Worm (Caenorhabditis elegans): ENCODE data around the gene gap-1.
A peak's percentile ranks its signal among the peaks of the same experiment; 100 is the strongest.

The gap-1 gene

ce11 chrX:2233929-2234328 lies 41.6 kb downstream of the gap-1 start, which contains the start of gene T14F9.2 (continued):
- no peak for TF ChIP-seq nhr-11 (tag; optimal IDR thresholded peaks at IDR 0.05)
- TF ChIP-seq ceh-88 (GFP tag; IDR thresholded peaks at IDR 0.05), result no peak
- TF ChIP-seq pax-3 (tag; optimal IDR thresholded peaks at IDR 0.05), result no peak
- no peak for TF ChIP-seq F16B12.6 (tag; optimal IDR thresholded peaks at IDR 0.05)
- TF ChIP-seq alr-1 (tag; optimal IDR thresholded peaks at IDR 0.05; ENCODE audit: borderline replicate concordance), result no peak
- no peak for TF ChIP-seq nhr-28 (tag; optimal IDR thresholded peaks at IDR 0.05)
- peak; percentile 63 for TF ChIP-seq rnt-1 (tag; optimal IDR thresholded peaks at IDR 0.05)
- TF ChIP-seq sox-4 (tag; optimal IDR thresholded peaks at IDR 0.05), result no peak
- peak; percentile 33 for TF ChIP-seq xbp-1 (tag; optimal IDR thresholded peaks at IDR 0.05)
- TF ChIP-seq hlh-4 (tag; optimal IDR thresholded peaks at IDR 0.05), result no peak
- no peak for TF ChIP-seq zip-4 (GFP tag; optimal IDR thresholded peaks at IDR 0.05)
- TF ChIP-seq sup-37 (GFP tag; optimal IDR thresholded peaks at IDR 0.05), result no peak
- TF ChIP-seq fkh-10 (GFP tag; optimal IDR thresholded peaks at IDR 0.05), result no peak
- TF ChIP-seq ces-1 (GFP tag; optimal IDR thresholded peaks at IDR 0.05), result no peak
- no peak for TF ChIP-seq lin-13 (GFP tag; optimal IDR thresholded peaks at IDR 0.05)
- no peak for TF ChIP-seq mef-2 (tag; optimal IDR thresholded peaks at IDR 0.05)
- no peak for TF ChIP-seq lin-14 (GFP tag; optimal IDR thresholded peaks at IDR 0.05)
- no peak for TF ChIP-seq ceh-82 (tag; optimal IDR thresholded peaks at IDR 0.05)
- TF ChIP-seq tlp-1 (tag; optimal IDR thresholded peaks at IDR 0.05), result no peak
- no peak for TF ChIP-seq grh-1 (GFP tag; IDR thresholded peaks at IDR 0.05)
- no peak for TF ChIP-seq C34B4.2 (tag; optimal IDR thresholded peaks at IDR 0.05)
- no peak for TF ChIP-seq fkh-4 (tag; optimal IDR thresholded peaks at IDR 0.05; ENCODE audit: borderline replicate concordance)
- no peak for TF ChIP-seq C16A3.4 (tag; optimal IDR thresholded peaks at IDR 0.05)
- peak in 1 of 2 experiments; percentile 28 for TF ChIP-seq mdl-1 (tag; optimal IDR thresholded peaks at IDR 0.05)
- no peak for TF ChIP-seq isw-1 (GFP tag; IDR thresholded peaks at IDR 0.05)
- TF ChIP-seq ceh-90 (tag; optimal IDR thresholded peaks at IDR 0.05), result peak; percentile 8
- TF ChIP-seq unc-62 (GFP tag; optimal IDR thresholded peaks at IDR 0.05), result no peak
- peak; percentile 7 for TF ChIP-seq unc-130 (tag; optimal IDR thresholded peaks at IDR 0.05)
- peak; percentile 45 for TF ChIP-seq tbx-2 (tag; optimal IDR thresholded peaks at IDR 0.05)
- TF ChIP-seq nhr-84 (tag; optimal IDR thresholded peaks at IDR 0.05), result no peak
- TF ChIP-seq unc-30 (tag; optimal IDR thresholded peaks at IDR 0.05), result no peak
- TF ChIP-seq egl-13 (tag; optimal IDR thresholded peaks at IDR 0.05), result no peak
- TF ChIP-seq nhr-12 (tag; optimal IDR thresholded peaks at IDR 0.05), result no peak
- TF ChIP-seq fkh-8 (tag; optimal IDR thresholded peaks at IDR 0.05), result no peak
- TF ChIP-seq snpc-4 (tag; optimal IDR thresholded peaks at IDR 0.05), result no peak
- TF ChIP-seq efl-3 (GFP tag; optimal IDR thresholded peaks at IDR 0.05), result no peak
- no peak for TF ChIP-seq hpl-2 (GFP tag; optimal IDR thresholded peaks at IDR 0.05)
- TF ChIP-seq nhr-19 (GFP tag; conservative IDR thresholded peaks at IDR 0.05), result no peak; the same call in 1 of the 2 replicates
- peak; percentile 3 for TF ChIP-seq lir-3 (tag; optimal IDR thresholded peaks at IDR 0.05; ENCODE audit: poor library complexity)
- TF ChIP-seq lsy-2 (tag; optimal IDR thresholded peaks at IDR 0.05), result peak; percentile 71 to 79
- peak; percentile 20 for TF ChIP-seq elt-2 (tag; optimal IDR thresholded peaks at IDR 0.05)
- TF ChIP-seq lin-39 (tag; optimal IDR thresholded peaks at IDR 0.05), result no peak
- TF ChIP-seq unc-86 (tag; optimal IDR thresholded peaks at IDR 0.05), result no peak
- TF ChIP-seq ztf-4 (tag; optimal IDR thresholded peaks at IDR 0.05), result no peak
- no peak for TF ChIP-seq elt-3 (tag; optimal IDR thresholded peaks at IDR 0.05)
- TF ChIP-seq C04F5.9 (tag; optimal IDR thresholded peaks at IDR 0.05), result peak; percentile 34
- no peak for TF ChIP-seq zag-1 (tag; optimal IDR thresholded peaks at IDR 0.05)
- no peak for TF ChIP-seq sptf-1 (tag; optimal IDR thresholded peaks at IDR 0.05)
- TF ChIP-seq fos-1 (tag; optimal IDR thresholded peaks at IDR 0.05), result no peak
